Fruit fly (Drosophila melanogaster) whole organism, adult: Measurements from ENCODE around the gene CG1316.
A peak's percentile ranks its signal among the peaks of the same experiment; 100 is the strongest.

ENCODE experiments used
- CG14711 ChIP-seq: fragments of 200-800 bp; sonication (Bioruptor generic); optimal IDR thresholded peaks from 2 replicates; lab custom pipeline; 2018; ENCODE audit warnings: missing biosample characterization, mild to moderate bottlenecking, missing genetic modification characterization, moderate library complexity
- CG33017 ChIP-seq: fragments of 200-800 bp; sonication (Bioruptor generic); optimal IDR thresholded peaks from 2 replicates; lab custom pipeline; 2018; ENCODE audit warnings: missing biosample characterization, mild to moderate bottlenecking, missing genetic modification characterization, moderate library complexity
- CG5204 ChIP-seq: fragments of 200-800 bp; sonication (Bioruptor generic); optimal IDR thresholded peaks from 2 replicates; lab custom pipeline; 2016; ENCODE audit warnings: missing biosample characterization, missing genetic modification characterization
- CG7045 ChIP-seq: fragments of 200-800 bp; sonication (Bioruptor generic); optimal IDR thresholded peaks from 2 replicates; lab custom pipeline; 2017; ENCODE audit warnings: missing biosample characterization, mild to moderate bottlenecking, missing genetic modification characterization
- CG7101 ChIP-seq: fragments of 200-800 bp; sonication (Bioruptor generic); optimal IDR thresholded peaks from 2 replicates; lab custom pipeline; 2018; ENCODE audit warnings: missing biosample characterization, mild to moderate bottlenecking, missing genetic modification characterization, moderate library complexity
- Clk ChIP-seq: fragments of 200-800 bp; sonication (Bioruptor generic); optimal IDR thresholded peaks from 2 replicates; lab custom pipeline; 2017; ENCODE audit warnings: missing biosample characterization, missing genetic modification characterization
- Crg-1 ChIP-seq: fragments of 200-800 bp; sonication (Bioruptor generic); optimal IDR thresholded peaks from 2 replicates; lab custom pipeline; 2016; ENCODE audit warnings: missing biosample characterization, missing genetic modification characterization
- bab1 ChIP-seq: fragments of 200-800 bp; sonication (Bioruptor generic); optimal IDR thresholded peaks from 3 replicates; lab custom pipeline; 2019; ENCODE audit warnings: missing biosample characterization, mild to moderate bottlenecking, missing genetic modification characterization, moderate library complexity
- cnc ChIP-seq, 2 experiments: fragments of >200 bp; optimal IDR thresholded peaks; 2 replicates each; lab custom pipeline; 2017
- kay ChIP-seq: fragments of 200-800 bp; sonication (Bioruptor generic); peaks from one replicate; lab custom pipeline; 2016; ENCODE audit warnings: missing biosample characterization, missing genetic modification characterization, borderline replicate concordance
- ovo ChIP-seq: fragments of 200-800 bp; sonication (Bioruptor generic); optimal IDR thresholded peaks from 2 replicates; lab custom pipeline; 2016; ENCODE audit warnings: missing biosample characterization, missing genetic modification characterization
- pad ChIP-seq: fragments of 200-800 bp; sonication (Bioruptor generic); optimal IDR thresholded peaks from 3 replicates; lab custom pipeline; 2017; ENCODE audit warnings: missing biosample characterization, missing genetic modification characterization, mild to moderate bottlenecking, moderate library complexity, missing genetic modification reagents

DNA sequence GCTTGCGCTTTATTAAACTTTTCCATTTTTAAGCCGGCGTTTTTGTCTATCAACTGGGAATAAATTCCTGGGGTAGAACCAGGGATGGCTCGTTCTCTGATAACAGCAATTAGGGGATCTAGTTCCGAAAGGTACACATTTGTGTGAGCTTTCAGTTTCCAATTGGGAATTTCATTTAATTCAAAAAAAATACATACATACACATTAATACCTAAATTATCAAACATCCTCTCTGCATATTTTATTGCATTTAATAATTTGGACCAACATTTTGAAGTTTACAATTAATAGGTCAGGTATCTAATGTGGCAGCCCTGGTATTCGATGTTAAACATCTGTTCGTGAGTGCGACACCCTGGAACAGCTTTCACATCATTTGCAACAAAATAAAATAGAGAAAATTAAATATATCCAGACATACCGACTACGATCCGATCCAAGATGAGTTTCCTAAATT is 24.5 kb upstream of the CG1316 start, which contains the start of the genes CG15011 and CG1309:
- peak; percentile 84 for TF ChIP-seq CG7101 (tag; lab: Kevin White, UChicago)
- peak; percentile 75 for TF ChIP-seq CG14711 (tag; lab: Kevin White, UChicago)
- TF ChIP-seq Crg-1: peak; percentile 87
- TF ChIP-seq ovo (GFP tag; lab: Kevin White, UChicago): peak; percentile 33
- peak; percentile 76 for TF ChIP-seq CG33017
- no peak for TF ChIP-seq kay (GFP tag; lab: Kevin White, UChicago)
- TF ChIP-seq bab1 (GFP tag; lab: Kevin White, UChicago): peak; percentile 87
- TF ChIP-seq CG5204: no peak
- TF ChIP-seq CG7045 (GFP tag; lab: Kevin White, UChicago): peak; percentile 74
- peak; percentile 64 for TF ChIP-seq Clk (GFP tag; lab: Kevin White, UChicago)
- TF ChIP-seq pad (GFP tag; lab: Kevin White, UChicago): peak; percentile 66
- no peak for TF ChIP-seq cnc (optimal IDR thresholded peaks at IDR 0.05; lab: Kevin White, UChicago)
